Fruit fly (Drosophila melanogaster): ENCODE results near the gene Ski6.

Gene Ski6

dm6 chr2L:13203437-13204137 is 18.6 kb downstream of the Ski6 start, which contains the start of gene Pect (continued):
- TF ChIP-seq fd102C (GFP tag; optimal IDR thresholded peaks at IDR 0.05) = no peak
- TF ChIP-seq CG33213 (GFP tag; optimal IDR thresholded peaks at IDR 0.05) = peak; percentile 0
- TF ChIP-seq Lhr (GFP tag; optimal IDR thresholded peaks at IDR 0.05) = peak; percentile 60
- no peak for TF ChIP-seq slou (GFP tag; optimal IDR thresholded peaks at IDR 0.05)
- no peak for TF ChIP-seq ind (GFP tag; optimal IDR thresholded peaks at IDR 0.05)
- no peak for TF ChIP-seq pan (optimal IDR thresholded peaks at IDR 0.05)
- peak in 1 of 2 experiments; percentile 4 for TF ChIP-seq pan (GFP tag; optimal IDR thresholded peaks at IDR 0.05 in 1 of 2, IDR thresholded peaks at IDR 0.05 in 1 of 2)
- TF ChIP-seq CG9817 (tag; optimal IDR thresholded peaks at IDR 0.05) = peak; percentile 16
- no peak for TF ChIP-seq CG6854 (GFP tag; optimal IDR thresholded peaks at IDR 0.05)
- no peak for TF ChIP-seq Chrac-16 (GFP tag; optimal IDR thresholded peaks at IDR 0.05)
- peak; percentile 58 for TF ChIP-seq CoRest (tag; optimal IDR thresholded peaks at IDR 0.05)
- TF ChIP-seq so (GFP tag; IDR thresholded peaks at IDR 0.05) = peak; percentile 66; the same call in 1 of the 3 replicates
- no peak for TF ChIP-seq eve (GFP tag; optimal IDR thresholded peaks at IDR 0.05)
- TF ChIP-seq E2f2 (GFP tag; IDR thresholded peaks at IDR 0.05) = 0 out of 2 replicates have a peak, but pooled peaks have one; percentile 6
- peak; percentile 49 for TF ChIP-seq mirr (GFP tag; optimal IDR thresholded peaks at IDR 0.05)
- peak; percentile 63; the same call in 1 of the 2 replicates for TF ChIP-seq chm (GFP tag; IDR thresholded peaks at IDR 0.05)
- TF ChIP-seq chinmo (GFP tag; IDR thresholded peaks at IDR 0.05; ENCODE audit: partially characterized antibody) = peak; percentile 89; the same call in 3 of the 4 replicates
- TF ChIP-seq sob (GFP tag; IDR thresholded peaks at IDR 0.05) = peak; percentile 55; the same call in 1 of the 2 replicates
- no peak for TF ChIP-seq toy (GFP tag; IDR thresholded peaks at IDR 0.05)
- no peak for TF ChIP-seq D (optimal IDR thresholded peaks at IDR 0.05)
- no peak for TF ChIP-seq D (GFP tag; optimal IDR thresholded peaks at IDR 0.05)
- peak; percentile 63 for TF ChIP-seq CG12391 (tag; optimal IDR thresholded peaks at IDR 0.05)
- TF ChIP-seq CG14710 (tag; optimal IDR thresholded peaks at IDR 0.05) = peak; percentile 69
- no peak for TF ChIP-seq CG9437 (GFP tag; optimal IDR thresholded peaks at IDR 0.05)
- TF ChIP-seq CG11504 (tag; optimal IDR thresholded peaks at IDR 0.05) = no peak
- TF ChIP-seq ranshi (GFP tag; IDR thresholded peaks at IDR 0.05) = peak; percentile 42; the same call in 1 of the 2 replicates
- no peak for TF ChIP-seq CG6683 (GFP tag; optimal IDR thresholded peaks at IDR 0.05)
- no peak for TF ChIP-seq chn (GFP tag; optimal IDR thresholded peaks at IDR 0.05)
- TF ChIP-seq ash1 (GFP tag; optimal IDR thresholded peaks at IDR 0.05) = no peak
- no peak for TF ChIP-seq zf30C (GFP tag; optimal IDR thresholded peaks at IDR 0.05)
- peak; percentile 71 for TF ChIP-seq CG8924 (tag; optimal IDR thresholded peaks at IDR 0.05)
- no peak; the same call in 1 of the 2 replicates for TF ChIP-seq HLH3B (GFP tag; IDR thresholded peaks at IDR 0.05)
- no peak for TF ChIP-seq maf-S (GFP tag; optimal IDR thresholded peaks at IDR 0.05)
- no peak for TF ChIP-seq nau (GFP tag; optimal IDR thresholded peaks at IDR 0.05)
- TF ChIP-seq tup (GFP tag; optimal IDR thresholded peaks at IDR 0.05) = no peak
- no peak for TF ChIP-seq D19B (GFP tag; optimal IDR thresholded peaks at IDR 0.05)

dm6 chr2L:13202960-13203436 is 19.2 kb downstream of the Ski6 start, which contains the start of gene CG16972:
Gene CG16972, minus strand, starts transcription at chr2L:13203295.
- TF ChIP-seq vnd (GFP tag; IDR thresholded peaks at IDR 0.05; ENCODE audit: partially characterized antibody) (no peak), sc (optimal IDR thresholded peaks at IDR 0.05) (no peak), sc (GFP tag; optimal IDR thresholded peaks at IDR 0.05) (no peak), Lim3 (GFP tag; IDR thresholded peaks at IDR 0.05) (no peak), CG12155 (GFP tag; optimal IDR thresholded peaks at IDR 0.05) (no peak), MBD-R2 (GFP tag; IDR thresholded peaks at IDR 0.05) (peak; percentile 44), nom (GFP tag; optimal IDR thresholded peaks at IDR 0.05) (no peak), CG31365 (tag; optimal IDR thresholded peaks at IDR 0.05) (no peak), YL-1 (GFP tag; optimal IDR thresholded peaks at IDR 0.05) (peak; percentile 5), chm (GFP tag; IDR thresholded peaks at IDR 0.05) (no peak), CG4707 (GFP tag; optimal IDR thresholded peaks at IDR 0.05) (peak; percentile 89), mld (GFP tag; IDR thresholded peaks at IDR 0.05; ENCODE audit: partially characterized antibody) (0 out of 3 replicates have a peak, but pooled peaks have one; percentile 29), gem (tag; optimal IDR thresholded peaks at IDR 0.05) (no peak), CG13287 (GFP tag; IDR thresholded peaks at IDR 0.05; ENCODE audit: partially characterized antibody) (no peak), sr (GFP tag; IDR thresholded peaks at IDR 0.05) (no peak), CG30403 (GFP tag; optimal IDR thresholded peaks at IDR 0.05) (peak; percentile 50)

Measured in whole organism, embryonic.